Worm (Caenorhabditis elegans) whole organism, mixed stage, embryonic: Measurements from ENCODE around the gene nhr-91.

Source experiments
- nhr-28 ChIP-seq: fragments of 150-350 bp; optimal IDR thresholded peaks from 2 replicates; lab custom pipeline; 2014; ENCODE audit warnings: missing biosample characterization, missing genetic modification characterization
- snpc-4 ChIP-seq: fragments of 150-350 bp; optimal IDR thresholded peaks from 2 replicates; lab custom pipeline; 2014; ENCODE audit warnings: missing biosample characterization, missing genetic modification characterization
- ztf-11 ChIP-seq: fragments of 150-350 bp; optimal IDR thresholded peaks from 2 replicates; lab custom pipeline; 2014; ENCODE audit warnings: missing biosample characterization, missing genetic modification characterization

DNA sequence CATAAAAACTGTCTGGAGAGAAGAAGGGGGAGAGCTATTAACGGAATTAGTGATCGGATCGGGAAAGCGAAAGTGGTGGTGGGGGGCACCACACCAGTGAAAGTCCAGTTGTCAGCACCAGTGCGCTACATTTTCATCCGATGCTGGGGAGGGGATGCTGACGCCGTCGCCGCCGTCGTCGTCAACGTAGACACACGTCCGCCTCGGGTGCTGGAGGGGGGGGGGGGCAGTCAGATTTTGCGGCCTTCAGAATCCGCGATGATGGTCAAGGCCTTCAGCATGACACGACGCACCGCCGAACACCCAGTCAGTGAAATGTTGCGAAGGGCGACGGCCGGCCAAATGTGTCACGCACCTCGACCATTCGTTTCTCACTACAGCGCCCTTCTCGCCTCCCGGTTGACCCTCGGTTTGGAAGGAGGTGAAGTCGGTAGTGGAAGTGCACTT lies 1.2 kb downstream of the nhr-91 start:
- TF ChIP-seq nhr-28 (tag; lab: Kevin White, UChicago) (no peak), snpc-4 (tag; lab: Kevin White, UChicago) (no peak), ztf-11 (tag; lab: Kevin White, UChicago) (no peak)
